Fruit fly (Drosophila melanogaster) Kc167 (cell line): ENCODE results near the gene CG9962.

Experiments used
- Myc ChIP-seq: fragments of >200 bp; optimal IDR thresholded peaks from 2 replicates; lab custom pipeline; 2017; ENCODE audit warnings: missing external identifiers
- Sin3A ChIP-seq: fragments of >200 bp; optimal IDR thresholded peaks from 2 replicates; lab custom pipeline; 2018; ENCODE audit warnings: missing external identifiers
- h ChIP-seq: fragments of >200 bp; optimal IDR thresholded peaks from 3 replicates; lab custom pipeline; 2018; ENCODE audit warnings: missing external identifiers
- insv ChIP-seq: fragments of >200 bp; optimal IDR thresholded peaks from 3 replicates; lab custom pipeline; 2018; ENCODE audit warnings: missing external identifiers
- psq ChIP-seq: fragments of >200 bp; optimal IDR thresholded peaks from 2 replicates; lab custom pipeline; 2017; ENCODE audit warnings: missing external identifiers
- ttk ChIP-seq: sonication (Bioruptor generic); optimal IDR thresholded peaks from 2 replicates; lab custom pipeline; 2017; ENCODE audit warnings: missing external identifiers

Gene CG9962

dm6 chr2L:2627507-2627906 lies 20.0 kb downstream of the CG9962 start:
- TF ChIP-seq Sin3A (no peak), psq (lab: Kevin White, UChicago) (no peak), Myc (lab: Kevin White, UChicago) (no peak), ttk (lab: Kevin White, UChicago) (no peak), insv (lab: Kevin White, UChicago) (no peak), h (no peak)

- no peak for TF ChIP-seq Myc (lab: Kevin White, UChicago)
- no peak for TF ChIP-seq h
- no peak for TF ChIP-seq psq (lab: Kevin White, UChicago)
- no peak for TF ChIP-seq ttk (lab: Kevin White, UChicago)
- TF ChIP-seq Sin3A, result no peak
- no peak for TF ChIP-seq insv (lab: Kevin White, UChicago)
Measured at dm6 chr2L:2623947-2624346, 23.6 kb downstream of the CG9962 start.

- TF ChIP-seq psq (lab: Kevin White, UChicago) (no peak), Sin3A (no peak), insv (lab: Kevin White, UChicago) (no peak), ttk (lab: Kevin White, UChicago) (no peak), Myc (lab: Kevin White, UChicago) (no peak), h (no peak)
Measured at dm6 chr2L:2619887-2620286, 27.6 kb downstream of the CG9962 start, which contains the start of gene CG43403. Gene CG43403, plus strand, starts transcription at chr2L:2620187.

dm6 chr2L:2609694-2610093 lies 37.8 kb downstream of the CG9962 start, which contains the start of gene CG15395:
Gene CG15395, plus strand, starts transcription at chr2L:2609994.
- no peak for TF ChIP-seq Myc (lab: Kevin White, UChicago)
- no peak for TF ChIP-seq insv (lab: Kevin White, UChicago)
- no peak for TF ChIP-seq h
- no peak for TF ChIP-seq ttk (lab: Kevin White, UChicago)
- TF ChIP-seq Sin3A, result no peak
- TF ChIP-seq psq (lab: Kevin White, UChicago), result no peak

- TF ChIP-seq insv (lab: Kevin White, UChicago) (no peak), ttk (lab: Kevin White, UChicago) (no peak), psq (lab: Kevin White, UChicago) (no peak), Myc (lab: Kevin White, UChicago) (no peak)
Measured at dm6 chr2L:2606725-2607124, 40.8 kb downstream of the CG9962 start.
